Worm (Caenorhabditis elegans) whole organism, L1 larva: ENCODE results near the gene mul-1.

ENCODE experiments used
- C16A3.4 ChIP-seq: fragments of 150-350 bp; optimal IDR thresholded peaks from 2 replicates; lab custom pipeline; 2014; ENCODE audit warnings: missing biosample characterization, missing genetic modification characterization
- aly-2 ChIP-seq: fragments of 150-350 bp; optimal IDR thresholded peaks from 2 replicates; lab custom pipeline; 2014; ENCODE audit warnings: missing biosample characterization, missing genetic modification characterization
- ama-1 ChIP-seq: fragments of 150-350 bp; optimal IDR thresholded peaks from 2 replicates; lab custom pipeline; 2014
- blmp-1 ChIP-seq: fragments of 150-350 bp; optimal IDR thresholded peaks from 2 replicates; lab custom pipeline; 2014; ENCODE audit warnings: missing biosample characterization, missing genetic modification characterization
- ceh-63 ChIP-seq: fragments of 200-800 bp; sonication (Bioruptor generic); optimal IDR thresholded peaks from 2 replicates; lab custom pipeline; 2018; ENCODE audit warnings: mild to moderate bottlenecking, missing genetic modification characterization, missing compliant biosample characterization
- ceh-82 ChIP-seq, 3 experiments: fragments of 150-350 bp in 1 of 3; sonication (generic microtip) in 2 of 3; optimal IDR thresholded peaks; 2 replicates each; lab custom pipeline; 2014 to 2017; ENCODE audit warnings: missing biosample characterization in 3 of 3, missing genetic modification characterization in 3 of 3
- ceh-88 ChIP-seq: fragments of 200-800 bp; sonication (Bioruptor generic); IDR thresholded peaks from 2 replicates; pipeline ENCODE4 v1.3.6; 2022; ENCODE audit warnings: missing genetic modification characterization, missing compliant biosample characterization
- ces-1 ChIP-seq: fragments of 150-350 bp; optimal IDR thresholded peaks from 2 replicates; lab custom pipeline; 2014; ENCODE audit warnings: missing biosample characterization, missing genetic modification reagents, missing genetic modification characterization
- dpl-1 ChIP-seq, 3 experiments: fragments of 150-350 bp in 2 of 3; sonication (generic microtip) in 1 of 3; optimal IDR thresholded peaks; 2 replicates each; lab custom pipeline; 2014 to 2017; ENCODE audit warnings: missing biosample characterization in 3 of 3, missing genetic modification characterization in 3 of 3, missing genetic modification reagents in 3 of 3
- dsc-1 ChIP-seq: sonication (generic microtip); optimal IDR thresholded peaks from 2 replicates; lab custom pipeline; 2016; ENCODE audit warnings: mild to moderate bottlenecking, missing genetic modification characterization, missing compliant biosample characterization
- efl-1 ChIP-seq, 4 experiments: fragments of 150-350 bp; optimal IDR thresholded peaks in 3 of 4; peaks in 1 of 4; 1 replicate in 1 of 4; 2 replicates in 3 of 4; lab custom pipeline; 2014; ENCODE audit warnings: missing biosample characterization in 2 of 4, missing genetic modification characterization in 2 of 4, missing genetic modification reagents in 2 of 4
- egl-13 ChIP-seq: sonication (generic microtip); optimal IDR thresholded peaks from 2 replicates; lab custom pipeline; 2016; ENCODE audit warnings: missing genotype, missing genetic modification reagents, missing genetic modification characterization, missing compliant biosample characterization
- egl-27 ChIP-seq, 2 experiments: fragments of 150-350 bp in 1 of 2; sonication (generic microtip); optimal IDR thresholded peaks; 3 replicates each; lab custom pipeline; 2017 to 2018; ENCODE audit warnings: missing biosample characterization in 2 of 2, missing genetic modification characterization in 2 of 2, missing genetic modification reagents in 2 of 2
- elt-2 ChIP-seq: sonication (generic microtip); optimal IDR thresholded peaks from 2 replicates; lab custom pipeline; 2016; ENCODE audit warnings: missing genetic modification characterization, mild to moderate bottlenecking, inconsistent platforms, missing compliant biosample characterization, missing genetic modification reagents
- elt-3 ChIP-seq, 6 experiments: fragments of 150-350 bp in 1 of 6; sonication (generic microtip); optimal IDR thresholded peaks; 2 replicates each; lab custom pipeline; 2017 to 2018; ENCODE audit warnings: missing biosample characterization in 6 of 6, missing genetic modification characterization in 6 of 6, inconsistent platforms in 1 of 6
- ets-5 ChIP-seq: fragments of 200-800 bp; sonication (Bioruptor generic); IDR thresholded peaks from 2 replicates; pipeline ENCODE4 v1.3.6; 2022; ENCODE audit warnings: missing genetic modification characterization, missing compliant biosample characterization
- fkh-4 ChIP-seq: sonication (generic microtip); optimal IDR thresholded peaks from 2 replicates; lab custom pipeline; 2016; ENCODE audit warnings: missing compliant biosample characterization, missing genetic modification characterization, borderline replicate concordance
- hlh-17 ChIP-seq: fragments of 200-800 bp; sonication (Bioruptor generic); optimal IDR thresholded peaks from 2 replicates; lab custom pipeline; 2018; ENCODE audit warnings: missing genetic modification characterization, mild to moderate bottlenecking, missing compliant biosample characterization, moderate library complexity, borderline replicate concordance
- hpl-2 ChIP-seq: fragments of 150-350 bp; optimal IDR thresholded peaks from 2 replicates; lab custom pipeline; 2014; ENCODE audit warnings: missing biosample characterization, missing genetic modification reagents, missing genetic modification characterization
- isw-1 ChIP-seq: fragments of 200-800 bp; sonication (Bioruptor generic); IDR thresholded peaks from 2 replicates; pipeline ENCODE4 v1.3.6; 2022; ENCODE audit warnings: missing genetic modification characterization, missing compliant biosample characterization
- lin-35 ChIP-seq, 2 experiments: fragments of 150-350 bp; optimal IDR thresholded peaks; 2 replicates each; lab custom pipeline; 2014; ENCODE audit warnings: missing biosample characterization in 2 of 2, missing genetic modification characterization in 2 of 2, missing genetic modification reagents in 2 of 2
- mdl-1 ChIP-seq, 2 experiments: fragments of 150-350 bp; optimal IDR thresholded peaks; 2 replicates each; lab custom pipeline; 2014 to 2017; ENCODE audit warnings: missing biosample characterization in 2 of 2, missing genetic modification characterization in 2 of 2, inconsistent platforms in 1 of 2
- mef-2 ChIP-seq: fragments of 150-350 bp; optimal IDR thresholded peaks from 2 replicates; lab custom pipeline; 2014; ENCODE audit warnings: missing biosample characterization, missing genetic modification characterization
- nhr-11 ChIP-seq: fragments of 150-350 bp; optimal IDR thresholded peaks from 2 replicates; lab custom pipeline; 2014; ENCODE audit warnings: missing biosample characterization, missing genetic modification characterization
- nhr-12 ChIP-seq: sonication (generic microtip); optimal IDR thresholded peaks from 2 replicates; lab custom pipeline; 2017; ENCODE audit warnings: missing biosample characterization, missing genetic modification characterization
- nhr-19 ChIP-seq: fragments of 200-800 bp; sonication (Bioruptor generic); conservative IDR thresholded peaks from 2 replicates; pipeline ENCODE4 v1.3.6; 2022; ENCODE audit warnings: missing genetic modification characterization, missing compliant biosample characterization
- nhr-237 ChIP-seq: fragments of 150-350 bp; optimal IDR thresholded peaks from 2 replicates; lab custom pipeline; 2014; ENCODE audit warnings: missing biosample characterization, missing genetic modification characterization
- nhr-28 ChIP-seq: fragments of 150-350 bp; optimal IDR thresholded peaks from 2 replicates; lab custom pipeline; 2014; ENCODE audit warnings: missing biosample characterization, missing genetic modification characterization
- nhr-47 ChIP-seq: sonication (generic microtip); optimal IDR thresholded peaks from 2 replicates; lab custom pipeline; 2016; ENCODE audit warnings: mild to moderate bottlenecking, missing genetic modification characterization, moderate library complexity, missing compliant biosample characterization
- nhr-76 ChIP-seq: sonication (generic microtip); optimal IDR thresholded peaks from 2 replicates; lab custom pipeline; 2017; ENCODE audit warnings: missing biosample characterization, missing genetic modification characterization
- nhr-77 ChIP-seq: fragments of 150-350 bp; optimal IDR thresholded peaks from 2 replicates; lab custom pipeline; 2014; ENCODE audit warnings: missing biosample characterization, missing genetic modification characterization
- nhr-84 ChIP-seq: sonication (generic microtip); optimal IDR thresholded peaks from 2 replicates; lab custom pipeline; 2017; ENCODE audit warnings: missing biosample characterization, missing genetic modification characterization
- nhr-85 ChIP-seq: sonication (generic microtip); peaks from one replicate; lab custom pipeline; 2016; ENCODE audit warnings: missing genetic modification characterization, inconsistent platforms, missing compliant biosample characterization
- nhr-90 ChIP-seq: sonication (generic microtip); optimal IDR thresholded peaks from 2 replicates; lab custom pipeline; 2016; ENCODE audit warnings: mild to moderate bottlenecking, missing genetic modification characterization, missing compliant biosample characterization; ENCODE audit not compliant: poor library complexity
- pag-3 ChIP-seq: sonication (generic microtip); optimal IDR thresholded peaks from 2 replicates; lab custom pipeline; 2017; ENCODE audit warnings: missing genetic modification characterization, mild to moderate bottlenecking, missing compliant biosample characterization, antibody characterized with exemption, borderline replicate concordance; ENCODE audit not compliant: insufficient read depth
- pqm-1 ChIP-seq: sonication (generic microtip); optimal IDR thresholded peaks from 3 replicates; lab custom pipeline; 2017; ENCODE audit warnings: missing biosample characterization, missing genetic modification characterization
- skn-1 ChIP-seq: fragments of 150-350 bp; optimal IDR thresholded peaks from 2 replicates; lab custom pipeline; 2014; ENCODE audit warnings: missing biosample characterization, missing genetic modification characterization
- snpc-4 ChIP-seq: fragments of 150-350 bp; optimal IDR thresholded peaks from 2 replicates; lab custom pipeline; 2014; ENCODE audit warnings: missing biosample characterization, missing genetic modification characterization
- snu-23 ChIP-seq: sonication (generic microtip); optimal IDR thresholded peaks from 2 replicates; lab custom pipeline; 2016; ENCODE audit warnings: missing genetic modification characterization, missing compliant biosample characterization
- sox-4 ChIP-seq: sonication (generic microtip); optimal IDR thresholded peaks from 2 replicates; lab custom pipeline; 2016; ENCODE audit warnings: missing genetic modification characterization, missing compliant biosample characterization
- tbx-2 ChIP-seq: sonication (generic microtip); optimal IDR thresholded peaks from 2 replicates; lab custom pipeline; 2016; ENCODE audit warnings: missing genetic modification characterization, missing compliant biosample characterization
- unc-30 ChIP-seq: sonication (generic microtip); optimal IDR thresholded peaks from 2 replicates; lab custom pipeline; 2017; ENCODE audit warnings: missing biosample characterization, missing genetic modification characterization
- unc-86 ChIP-seq: sonication (generic microtip); optimal IDR thresholded peaks from 2 replicates; lab custom pipeline; 2016; ENCODE audit warnings: missing genetic modification characterization, missing compliant biosample characterization
- vab-15 ChIP-seq: sonication (generic microtip); optimal IDR thresholded peaks from 2 replicates; lab custom pipeline; 2017; ENCODE audit warnings: missing genotype, mild to moderate bottlenecking, missing genetic modification characterization, missing compliant biosample characterization
- xbp-1 ChIP-seq: sonication (generic microtip); optimal IDR thresholded peaks from 2 replicates; lab custom pipeline; 2016; ENCODE audit warnings: missing genetic modification characterization, missing compliant biosample characterization

mul-1 gene

ce11 chrIV:4085787-4086262, 37.1 kb downstream of the mul-1 start, which contains the start of gene C35B1.2 (continued):
- TF ChIP-seq pqm-1 (no peak), nhr-237 (no peak), dsc-1 (peak; percentile 29), nhr-47 (peak; percentile 43), ets-5 (GFP tag; lab: Robert Waterston, UW) (no peak), ceh-82 (tag; optimal IDR thresholded peaks at IDR 0.05; lab: Kevin White, UChicago) (no peak), nhr-28 (tag; lab: Kevin White, UChicago) (no peak), sox-4 (tag; lab: Kevin White, UChicago) (no peak), elt-3 (tag; optimal IDR thresholded peaks at IDR 0.05; lab: Kevin White, UChicago) (no peak), ama-1 (no peak), C16A3.4 (tag; lab: Kevin White, UChicago) (no peak), elt-2 (tag; lab: Kevin White, UChicago) (no peak), vab-15 (tag; lab: Kevin White, UChicago) (no peak), unc-86 (tag; lab: Kevin White, UChicago) (no peak), nhr-12 (tag; lab: Kevin White, UChicago) (no peak), fkh-4 (no peak), mef-2 (tag; lab: Kevin White, UChicago) (no peak), nhr-84 (tag; lab: Kevin White, UChicago) (no peak), aly-2 (tag; lab: Kevin White, UChicago) (no peak), snu-23 (GFP tag; lab: Kevin White, UChicago) (peak; percentile 41), egl-13 (tag; lab: Kevin White, UChicago) (no peak), ceh-88 (no peak), blmp-1 (tag; lab: Kevin White, UChicago) (no peak), hlh-17 (no peak), snpc-4 (tag; lab: Kevin White, UChicago) (no peak), isw-1 (GFP tag; lab: Robert Waterston, UW) (no peak), nhr-90 (tag; lab: Kevin White, UChicago) (no peak), tbx-2 (tag; lab: Kevin White, UChicago) (no peak), nhr-76 (tag; lab: Kevin White, UChicago) (no peak), ces-1 (GFP tag; lab: Kevin White, UChicago) (no peak), ceh-63 (GFP tag; lab: Kevin White, UChicago) (no peak), dpl-1 (GFP tag; optimal IDR thresholded peaks at IDR 0.05; lab: Kevin White, UChicago) (peak; percentile 2 to 57 (median 54)), nhr-19 (GFP tag; lab: Robert Waterston, UW) (no peak)

ce11 chrIV:4085022-4085421, 37.9 kb downstream of the mul-1 start:
- peak; percentile 27 for TF ChIP-seq snu-23 (GFP tag; lab: Kevin White, UChicago)
- TF ChIP-seq nhr-85 (tag; lab: Kevin White, UChicago) = peak; percentile 83
- TF ChIP-seq nhr-90 (tag; lab: Kevin White, UChicago) = peak; percentile 7
- TF ChIP-seq unc-30 (tag; lab: Kevin White, UChicago) = no peak
- TF ChIP-seq nhr-19 (GFP tag; lab: Robert Waterston, UW) = peak; percentile 28; the same call in 1 of the 2 replicates
- TF ChIP-seq sox-4 (tag; lab: Kevin White, UChicago) = no peak
- peak; percentile 48 for TF ChIP-seq elt-2 (tag; lab: Kevin White, UChicago)
- no peak for TF ChIP-seq elt-3 (tag; optimal IDR thresholded peaks at IDR 0.05; lab: Kevin White, UChicago)
- TF ChIP-seq vab-15 (tag; lab: Kevin White, UChicago) = no peak
- TF ChIP-seq dsc-1 = no peak
- no peak for TF ChIP-seq egl-27 (tag; optimal IDR thresholded peaks at IDR 0.05; lab: Kevin White, UChicago)
- no peak for TF ChIP-seq hpl-2 (GFP tag; lab: Kevin White, UChicago)
- TF ChIP-seq efl-1 (optimal IDR thresholded peaks at IDR 0.05; lab: Kevin White, UChicago) = no peak
- no peak for TF ChIP-seq efl-1 (GFP tag; optimal IDR thresholded peaks at IDR 0.05 in 1 of 2; lab: Kevin White, UChicago)
- peak; percentile 8 for TF ChIP-seq blmp-1 (tag; lab: Kevin White, UChicago)
- TF ChIP-seq pag-3 (tag; lab: Kevin White, UChicago) = no peak
- TF ChIP-seq xbp-1 (tag; lab: Kevin White, UChicago) = no peak
- no peak for TF ChIP-seq fkh-4
- TF ChIP-seq unc-86 (tag; lab: Kevin White, UChicago) = no peak
- TF ChIP-seq nhr-11 (tag; lab: Kevin White, UChicago) = no peak
- no peak for TF ChIP-seq pqm-1
- TF ChIP-seq mdl-1 (tag; optimal IDR thresholded peaks at IDR 0.05; lab: Kevin White, UChicago) = no peak
- peak; percentile 98 for TF ChIP-seq skn-1 (tag; lab: Kevin White, UChicago)
- peak in 1 of 2 experiments; percentile 57 for TF ChIP-seq lin-35 (GFP tag; optimal IDR thresholded peaks at IDR 0.05; lab: Kevin White, UChicago)
- no peak for TF ChIP-seq nhr-77 (tag; lab: Kevin White, UChicago)
